Worm (Caenorhabditis elegans) whole organism, mixed stage, embryonic: ENCODE results near the gene dhhc-5.
A peak's percentile ranks its signal among the peaks of the same experiment; 100 is the strongest.

Experiments used
- M03D4.4 ChIP-seq: sonication (generic microtip); optimal IDR thresholded peaks from 2 replicates; lab custom pipeline; 2017; ENCODE audit warnings: mild to moderate bottlenecking, missing genetic modification characterization, missing compliant biosample characterization
- bed-3 ChIP-seq: fragments of 200-800 bp; sonication (Bioruptor generic); optimal IDR thresholded peaks from 3 replicates; lab custom pipeline; 2018; ENCODE audit warnings: mild to moderate bottlenecking, missing genetic modification characterization, moderate library complexity, missing compliant biosample characterization
- blmp-1 ChIP-seq: fragments of 150-350 bp; optimal IDR thresholded peaks from 2 replicates; lab custom pipeline; 2014; ENCODE audit warnings: missing biosample characterization, missing genetic modification characterization
- ceh-39 ChIP-seq: fragments of 150-350 bp; optimal IDR thresholded peaks from 2 replicates; lab custom pipeline; 2014; ENCODE audit warnings: missing biosample characterization, missing genetic modification characterization
- ceh-43 ChIP-seq: fragments of 200-800 bp; sonication (Bioruptor generic); optimal IDR thresholded peaks from 2 replicates; lab custom pipeline; 2018; ENCODE audit warnings: mild to moderate bottlenecking, missing genetic modification characterization, moderate library complexity, missing compliant biosample characterization
- ceh-83 ChIP-seq: fragments of 200-800 bp; sonication (Bioruptor generic); optimal IDR thresholded peaks from 2 replicates; lab custom pipeline; 2018; ENCODE audit warnings: mild to moderate bottlenecking, missing genetic modification characterization, missing compliant biosample characterization
- ces-1 ChIP-seq: fragments of 150-350 bp; optimal IDR thresholded peaks from 2 replicates; lab custom pipeline; 2014; ENCODE audit warnings: missing biosample characterization, missing genetic modification reagents, missing genetic modification characterization
- cnd-1 ChIP-seq: fragments of 200-800 bp; sonication (Bioruptor generic); optimal IDR thresholded peaks from 2 replicates; lab custom pipeline; 2018; ENCODE audit warnings: mild to moderate bottlenecking, missing genetic modification characterization, missing compliant biosample characterization
- drap-1 ChIP-seq: fragments of 200-800 bp; sonication (Bioruptor generic); optimal IDR thresholded peaks from 3 replicates; lab custom pipeline; 2018; ENCODE audit warnings: mild to moderate bottlenecking, missing genetic modification characterization, missing compliant biosample characterization
- elt-1 ChIP-seq: sonication (generic microtip); optimal IDR thresholded peaks from 2 replicates; lab custom pipeline; 2017; ENCODE audit warnings: missing genetic modification characterization, mild to moderate bottlenecking, missing compliant biosample characterization, antibody characterized with exemption, moderate library complexity, borderline replicate concordance; ENCODE audit not compliant: insufficient read depth
- elt-3 ChIP-seq: fragments of 150-350 bp; optimal IDR thresholded peaks from 2 replicates; lab custom pipeline; 2014; ENCODE audit warnings: missing biosample characterization, missing genetic modification characterization
- flh-1 ChIP-seq: fragments of 200-800 bp; sonication (Bioruptor generic); optimal IDR thresholded peaks from 2 replicates; lab custom pipeline; 2018; ENCODE audit warnings: mild to moderate bottlenecking, missing genetic modification characterization, moderate library complexity, missing compliant biosample characterization
- ham-2 ChIP-seq: fragments of 200-800 bp; sonication (Bioruptor generic); optimal IDR thresholded peaks from 2 replicates; lab custom pipeline; 2018; ENCODE audit warnings: mild to moderate bottlenecking, missing genetic modification characterization, missing compliant biosample characterization
- hlh-1 ChIP-seq: fragments of 150-350 bp; optimal IDR thresholded peaks from 2 replicates; lab custom pipeline; 2014; ENCODE audit warnings: missing biosample characterization, missing genetic modification reagents, missing genetic modification characterization
- lin-13 ChIP-seq: fragments of 150-350 bp; optimal IDR thresholded peaks from 2 replicates; lab custom pipeline; 2014; ENCODE audit warnings: missing biosample characterization, missing genetic modification characterization
- lin-32 ChIP-seq: fragments of 200-800 bp; sonication (Bioruptor generic); optimal IDR thresholded peaks from 2 replicates; lab custom pipeline; 2018; ENCODE audit warnings: mild to moderate bottlenecking, missing genetic modification characterization, missing compliant biosample characterization
- lsy-2 ChIP-seq: fragments of 150-350 bp; optimal IDR thresholded peaks from 2 replicates; lab custom pipeline; 2014; ENCODE audit warnings: missing biosample characterization, missing genetic modification characterization
- mab-5 ChIP-seq: fragments of 150-350 bp; optimal IDR thresholded peaks from 2 replicates; lab custom pipeline; 2014; ENCODE audit warnings: missing biosample characterization, missing genetic modification characterization
- mep-1 ChIP-seq: fragments of 150-350 bp; optimal IDR thresholded peaks from 2 replicates; lab custom pipeline; 2017; ENCODE audit warnings: missing biosample characterization, missing genetic modification reagents, missing genetic modification characterization, inconsistent platforms
- mls-2 ChIP-seq: sonication (generic microtip); optimal IDR thresholded peaks from 2 replicates; lab custom pipeline; 2016; ENCODE audit warnings: mild to moderate bottlenecking, missing genetic modification characterization, moderate library complexity, missing compliant biosample characterization
- nhr-12 ChIP-seq: fragments of 150-350 bp; optimal IDR thresholded peaks from 2 replicates; lab custom pipeline; 2014; ENCODE audit warnings: missing biosample characterization, missing genetic modification characterization
- nhr-2 ChIP-seq: fragments of 150-350 bp; optimal IDR thresholded peaks from 2 replicates; lab custom pipeline; 2014; ENCODE audit warnings: missing biosample characterization, missing genetic modification characterization
- nhr-237 ChIP-seq: fragments of 150-350 bp; optimal IDR thresholded peaks from 2 replicates; lab custom pipeline; 2014; ENCODE audit warnings: missing biosample characterization, missing genetic modification characterization
- nhr-28 ChIP-seq: fragments of 150-350 bp; optimal IDR thresholded peaks from 2 replicates; lab custom pipeline; 2014; ENCODE audit warnings: missing biosample characterization, missing genetic modification characterization
- nhr-76 ChIP-seq: sonication (generic microtip); optimal IDR thresholded peaks from 2 replicates; lab custom pipeline; 2017; ENCODE audit warnings: missing biosample characterization, missing genetic modification characterization
- pha-4 ChIP-seq: fragments of 150-350 bp; optimal IDR thresholded peaks from 2 replicates; lab custom pipeline; 2018; ENCODE audit warnings: missing biosample characterization, missing genetic modification reagents, missing genetic modification characterization
- sem-2 ChIP-seq: fragments of 200-800 bp; sonication (Bioruptor generic); optimal IDR thresholded peaks from 2 replicates; lab custom pipeline; 2018; ENCODE audit warnings: mild to moderate bottlenecking, missing genetic modification characterization, missing compliant biosample characterization
- sptf-1 ChIP-seq: sonication (generic microtip); optimal IDR thresholded peaks from 2 replicates; lab custom pipeline; 2017; ENCODE audit warnings: mild to moderate bottlenecking, missing genetic modification characterization, moderate library complexity, missing compliant biosample characterization
- tbx-8 ChIP-seq: fragments of 200-800 bp; sonication (Bioruptor generic); optimal IDR thresholded peaks from 2 replicates; lab custom pipeline; 2018; ENCODE audit warnings: mild to moderate bottlenecking, missing genetic modification characterization, moderate library complexity, missing compliant biosample characterization
- unc-120 ChIP-seq: sonication (generic microtip); optimal IDR thresholded peaks from 2 replicates; lab custom pipeline; 2017; ENCODE audit warnings: missing genetic modification characterization, missing compliant biosample characterization; ENCODE audit not compliant: poor library complexity, severe bottlenecking
- unc-39 ChIP-seq: fragments of 150-350 bp; optimal IDR thresholded peaks from 2 replicates; lab custom pipeline; 2014; ENCODE audit warnings: missing biosample characterization, missing genetic modification characterization
- unc-62 ChIP-seq: fragments of 150-350 bp; optimal IDR thresholded peaks from 2 replicates; lab custom pipeline; 2014; ENCODE audit warnings: missing biosample characterization, missing genetic modification reagents, missing genetic modification characterization
- zip-8 ChIP-seq: fragments of 150-350 bp; optimal IDR thresholded peaks from 2 replicates; lab custom pipeline; 2014; ENCODE audit warnings: missing biosample characterization, missing genetic modification characterization
- ztf-11 ChIP-seq: fragments of 150-350 bp; optimal IDR thresholded peaks from 2 replicates; lab custom pipeline; 2014; ENCODE audit warnings: missing biosample characterization, missing genetic modification characterization

The dhhc-5 gene

DNA sequence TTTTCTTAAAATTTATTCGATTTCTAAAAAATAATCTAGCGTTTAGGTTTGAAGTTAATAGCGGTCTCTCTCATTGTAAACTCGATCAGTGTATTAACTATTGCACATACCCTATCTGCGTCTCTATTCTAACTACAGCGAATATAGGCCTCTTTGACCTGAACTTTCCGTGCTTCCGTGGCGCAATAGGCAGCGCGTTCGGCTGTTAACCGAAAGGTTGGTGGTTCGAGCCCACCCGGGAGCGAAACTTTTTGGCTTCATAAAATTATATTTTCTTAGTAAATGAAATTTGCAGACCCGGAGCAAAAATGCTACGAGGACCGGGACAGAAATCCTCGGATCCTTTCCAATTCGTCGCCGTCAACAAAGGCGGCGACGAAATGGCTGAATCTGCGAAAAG lies 43.5 kb downstream of the dhhc-5 start:
- no peak for TF ChIP-seq blmp-1 (tag; lab: Kevin White, UChicago)
- peak; percentile 40 for TF ChIP-seq ham-2 (GFP tag; lab: Kevin White, UChicago)
- peak; percentile 33 for TF ChIP-seq ceh-43
- TF ChIP-seq M03D4.4 (tag; lab: Kevin White, UChicago), result peak; percentile 69
- no peak for TF ChIP-seq flh-1 (GFP tag; lab: Kevin White, UChicago)
- peak; percentile 53 for TF ChIP-seq bed-3 (GFP tag; lab: Kevin White, UChicago)
- TF ChIP-seq ceh-83 (GFP tag; lab: Kevin White, UChicago), result peak; percentile 61
- no peak for TF ChIP-seq elt-1 (tag; lab: Kevin White, UChicago)
- TF ChIP-seq drap-1 (GFP tag; lab: Kevin White, UChicago), result peak; percentile 55
- TF ChIP-seq lsy-2 (tag; lab: Kevin White, UChicago), result no peak
- no peak for TF ChIP-seq nhr-76 (tag; lab: Kevin White, UChicago)
- no peak for TF ChIP-seq elt-3 (tag; lab: Kevin White, UChicago)
- peak; percentile 76 for TF ChIP-seq sptf-1 (tag; lab: Kevin White, UChicago)
- TF ChIP-seq nhr-2 (tag; lab: Kevin White, UChicago), result no peak
- peak; percentile 27 for TF ChIP-seq unc-120
- peak; percentile 21 for TF ChIP-seq lin-32 (GFP tag; lab: Kevin White, UChicago)
- no peak for TF ChIP-seq ztf-11 (tag; lab: Kevin White, UChicago)
- TF ChIP-seq mab-5 (tag; lab: Kevin White, UChicago), result no peak
- TF ChIP-seq nhr-28 (tag; lab: Kevin White, UChicago), result no peak
- TF ChIP-seq sem-2, result peak; percentile 53
- TF ChIP-seq cnd-1 (tag; lab: Kevin White, UChicago), result peak; percentile 45
- peak; percentile 29 for TF ChIP-seq tbx-8
- TF ChIP-seq mls-2, result peak; percentile 52

ce11 chrIII:6803107-6803506 lies 45.8 kb downstream of the dhhc-5 start:
- no peak for TF ChIP-seq elt-3 (tag; lab: Kevin White, UChicago)
- no peak for TF ChIP-seq blmp-1 (tag; lab: Kevin White, UChicago)
- TF ChIP-seq sem-2, result no peak
- TF ChIP-seq lin-32 (GFP tag; lab: Kevin White, UChicago), result no peak
- no peak for TF ChIP-seq unc-39 (tag; lab: Kevin White, UChicago)
- TF ChIP-seq unc-62, result no peak
- no peak for TF ChIP-seq drap-1 (GFP tag; lab: Kevin White, UChicago)
- TF ChIP-seq flh-1 (GFP tag; lab: Kevin White, UChicago), result no peak
- TF ChIP-seq ces-1, result no peak
- no peak for TF ChIP-seq hlh-1 (tag; lab: Kevin White, UChicago)
- TF ChIP-seq elt-1 (tag; lab: Kevin White, UChicago), result no peak
- no peak for TF ChIP-seq cnd-1 (tag; lab: Kevin White, UChicago)
- TF ChIP-seq ceh-43, result no peak
- no peak for TF ChIP-seq nhr-12 (tag; lab: Kevin White, UChicago)
- TF ChIP-seq M03D4.4 (tag; lab: Kevin White, UChicago), result no peak
- no peak for TF ChIP-seq lsy-2 (tag; lab: Kevin White, UChicago)

- TF ChIP-seq sptf-1 (tag; lab: Kevin White, UChicago), result no peak
- no peak for TF ChIP-seq hlh-1 (tag; lab: Kevin White, UChicago)
- no peak for TF ChIP-seq nhr-2 (tag; lab: Kevin White, UChicago)
- no peak for TF ChIP-seq mep-1 (tag; lab: Kevin White, UChicago)
- no peak for TF ChIP-seq ztf-11 (tag; lab: Kevin White, UChicago)
- TF ChIP-seq nhr-237 (tag; lab: Kevin White, UChicago), result no peak
- no peak for TF ChIP-seq mls-2
- no peak for TF ChIP-seq lin-32 (GFP tag; lab: Kevin White, UChicago)
- no peak for TF ChIP-seq unc-62
- TF ChIP-seq elt-3 (tag; lab: Kevin White, UChicago), result no peak
- no peak for TF ChIP-seq lsy-2 (tag; lab: Kevin White, UChicago)
- TF ChIP-seq lin-13 (tag; lab: Kevin White, UChicago), result no peak
- no peak for TF ChIP-seq zip-8
- no peak for TF ChIP-seq blmp-1 (tag; lab: Kevin White, UChicago)
- TF ChIP-seq drap-1 (GFP tag; lab: Kevin White, UChicago), result no peak
- no peak for TF ChIP-seq sem-2
- no peak for TF ChIP-seq nhr-28 (tag; lab: Kevin White, UChicago)
- TF ChIP-seq ces-1, result no peak
- TF ChIP-seq bed-3 (GFP tag; lab: Kevin White, UChicago), result no peak
Observed at ce11 chrIII:6802488-6802887, 46.4 kb downstream of the dhhc-5 start, which contains the start of gene lim-8. lim-8 (plus strand) TSS chrIII:6802788.

DNA sequence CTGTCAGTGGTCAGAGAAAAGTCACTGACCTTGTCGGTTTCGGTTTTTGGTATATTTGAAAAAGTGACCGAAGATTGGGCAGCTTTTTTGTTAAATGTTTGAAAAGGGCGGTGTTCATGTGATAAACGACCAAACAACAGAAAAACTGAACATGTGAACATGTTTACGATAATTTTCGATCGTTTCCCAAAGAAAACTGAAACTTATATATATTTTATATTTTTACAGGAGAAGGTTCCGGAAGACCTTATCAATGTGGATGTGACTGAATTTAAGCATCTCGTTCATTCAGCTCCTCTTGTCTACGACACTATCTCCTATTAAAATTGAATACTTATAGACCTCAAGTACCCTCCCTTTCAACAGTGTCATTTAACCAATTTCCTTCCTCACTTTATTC lies 49.2 kb downstream of the dhhc-5 start:
- TF ChIP-seq mep-1 (tag; lab: Kevin White, UChicago) (no peak), elt-1 (tag; lab: Kevin White, UChicago) (no peak), unc-62 (no peak), ceh-39 (no peak), ceh-83 (GFP tag; lab: Kevin White, UChicago) (no peak), nhr-28 (tag; lab: Kevin White, UChicago) (no peak), nhr-237 (tag; lab: Kevin White, UChicago) (no peak), unc-120 (no peak), pha-4 (tag; lab: Kevin White, UChicago) (no peak), lsy-2 (tag; lab: Kevin White, UChicago) (no peak), M03D4.4 (tag; lab: Kevin White, UChicago) (no peak), zip-8 (no peak)
- TF ChIP-seq, all 35 proteins: peak for 0
